Worm (Caenorhabditis elegans) whole organism, L1 larva: Measurements from ENCODE around the gene atfs-1.

Experiments
- C16A3.4 ChIP-seq: fragments of 150-350 bp; optimal IDR thresholded peaks from 2 replicates; lab custom pipeline; 2014; ENCODE audit warnings: missing biosample characterization, missing genetic modification characterization
- aha-1 ChIP-seq: fragments of 150-350 bp; optimal IDR thresholded peaks from 2 replicates; lab custom pipeline; 2014; ENCODE audit warnings: missing biosample characterization, missing genetic modification characterization
- aly-2 ChIP-seq: fragments of 150-350 bp; optimal IDR thresholded peaks from 2 replicates; lab custom pipeline; 2014; ENCODE audit warnings: missing biosample characterization, missing genetic modification characterization
- ceh-8 ChIP-seq: fragments of 200-800 bp; sonication (Bioruptor generic); optimal IDR thresholded peaks from 2 replicates; lab custom pipeline; 2018; ENCODE audit warnings: mild to moderate bottlenecking, missing genetic modification characterization, moderate library complexity, missing compliant biosample characterization
- ceh-82 ChIP-seq, 3 experiments: fragments of 150-350 bp in 1 of 3; sonication (generic microtip) in 2 of 3; optimal IDR thresholded peaks; 2 replicates each; lab custom pipeline; 2014 to 2017; ENCODE audit warnings: missing biosample characterization in 3 of 3, missing genetic modification characterization in 3 of 3
- ces-1 ChIP-seq: fragments of 150-350 bp; optimal IDR thresholded peaks from 2 replicates; lab custom pipeline; 2014; ENCODE audit warnings: missing biosample characterization, missing genetic modification reagents, missing genetic modification characterization
- efl-1 ChIP-seq, 4 experiments: fragments of 150-350 bp; optimal IDR thresholded peaks in 3 of 4; peaks in 1 of 4; 1 replicate in 1 of 4; 2 replicates in 3 of 4; lab custom pipeline; 2014; ENCODE audit warnings: missing biosample characterization in 2 of 4, missing genetic modification characterization in 2 of 4, missing genetic modification reagents in 2 of 4
- elt-2 ChIP-seq: sonication (generic microtip); optimal IDR thresholded peaks from 2 replicates; lab custom pipeline; 2016; ENCODE audit warnings: missing genetic modification characterization, mild to moderate bottlenecking, inconsistent platforms, missing compliant biosample characterization, missing genetic modification reagents
- hlh-4 ChIP-seq: sonication (generic microtip); optimal IDR thresholded peaks from 2 replicates; lab custom pipeline; 2016; ENCODE audit warnings: mild to moderate bottlenecking, missing genetic modification characterization, missing compliant biosample characterization
- isw-1 ChIP-seq: fragments of 200-800 bp; sonication (Bioruptor generic); IDR thresholded peaks from 2 replicates; pipeline ENCODE4 v1.3.6; 2022; ENCODE audit warnings: missing genetic modification characterization, missing compliant biosample characterization
- jun-1 ChIP-seq: fragments of 150-350 bp; optimal IDR thresholded peaks from 2 replicates; lab custom pipeline; 2014; ENCODE audit warnings: missing biosample characterization, missing genetic modification reagents, missing genetic modification characterization
- lin-13 ChIP-seq: fragments of 150-350 bp; optimal IDR thresholded peaks from 2 replicates; lab custom pipeline; 2014; ENCODE audit warnings: missing biosample characterization, missing genetic modification reagents, missing genetic modification characterization
- lin-14 ChIP-seq: fragments of 200-800 bp; sonication (Bioruptor generic); optimal IDR thresholded peaks from 2 replicates; lab custom pipeline; 2018; ENCODE audit warnings: mild to moderate bottlenecking, missing genetic modification characterization, moderate library complexity, missing compliant biosample characterization
- lin-15B ChIP-seq: fragments of 150-350 bp; sonication (generic microtip); optimal IDR thresholded peaks from 3 replicates; lab custom pipeline; 2014; ENCODE audit warnings: missing biosample characterization, missing genetic modification characterization
- lin-35 ChIP-seq, 2 experiments: fragments of 150-350 bp; optimal IDR thresholded peaks; 2 replicates each; lab custom pipeline; 2014; ENCODE audit warnings: missing biosample characterization in 2 of 2, missing genetic modification characterization in 2 of 2, missing genetic modification reagents in 2 of 2
- lin-39 ChIP-seq: fragments of 150-350 bp; optimal IDR thresholded peaks from 2 replicates; lab custom pipeline; 2014; ENCODE audit warnings: missing biosample characterization, missing genetic modification reagents, missing genetic modification characterization
- lsy-2 ChIP-seq, 2 experiments: fragments of 150-350 bp; optimal IDR thresholded peaks; 2 replicates each; lab custom pipeline; 2014; ENCODE audit warnings: missing biosample characterization in 2 of 2, missing genetic modification characterization in 2 of 2
- mef-2 ChIP-seq: fragments of 150-350 bp; optimal IDR thresholded peaks from 2 replicates; lab custom pipeline; 2014; ENCODE audit warnings: missing biosample characterization, missing genetic modification characterization
- mep-1 ChIP-seq: fragments of 150-350 bp; optimal IDR thresholded peaks from 2 replicates; lab custom pipeline; 2014; ENCODE audit warnings: missing biosample characterization, missing genetic modification characterization
- nhr-11 ChIP-seq: fragments of 150-350 bp; optimal IDR thresholded peaks from 2 replicates; lab custom pipeline; 2014; ENCODE audit warnings: missing biosample characterization, missing genetic modification characterization
- nhr-19 ChIP-seq: fragments of 200-800 bp; sonication (Bioruptor generic); conservative IDR thresholded peaks from 2 replicates; pipeline ENCODE4 v1.3.6; 2022; ENCODE audit warnings: missing genetic modification characterization, missing compliant biosample characterization
- nhr-20 ChIP-seq: sonication (generic microtip); optimal IDR thresholded peaks from 2 replicates; lab custom pipeline; 2016; ENCODE audit warnings: mild to moderate bottlenecking, missing genetic modification characterization, missing compliant biosample characterization
- nhr-28 ChIP-seq: fragments of 150-350 bp; optimal IDR thresholded peaks from 2 replicates; lab custom pipeline; 2014; ENCODE audit warnings: missing biosample characterization, missing genetic modification characterization
- nhr-71 ChIP-seq: sonication (generic microtip); optimal IDR thresholded peaks from 2 replicates; lab custom pipeline; 2016; ENCODE audit warnings: mild to moderate bottlenecking, missing genetic modification characterization, moderate library complexity, missing compliant biosample characterization
- nhr-84 ChIP-seq: sonication (generic microtip); optimal IDR thresholded peaks from 2 replicates; lab custom pipeline; 2017; ENCODE audit warnings: missing biosample characterization, missing genetic modification characterization
- nhr-85 ChIP-seq: sonication (generic microtip); peaks from one replicate; lab custom pipeline; 2016; ENCODE audit warnings: missing genetic modification characterization, inconsistent platforms, missing compliant biosample characterization
- pax-3 ChIP-seq: fragments of 200-800 bp; sonication (Bioruptor generic); optimal IDR thresholded peaks from 2 replicates; lab custom pipeline; 2018; ENCODE audit warnings: mild to moderate bottlenecking, missing genetic modification characterization, moderate library complexity, missing compliant biosample characterization
- rnt-1 ChIP-seq: sonication (generic microtip); optimal IDR thresholded peaks from 2 replicates; lab custom pipeline; 2016; ENCODE audit warnings: mild to moderate bottlenecking, missing genetic modification characterization, moderate library complexity, missing compliant biosample characterization
- sox-4 ChIP-seq: sonication (generic microtip); optimal IDR thresholded peaks from 2 replicates; lab custom pipeline; 2016; ENCODE audit warnings: missing genetic modification characterization, missing compliant biosample characterization
- sptf-1 ChIP-seq: fragments of 150-350 bp; optimal IDR thresholded peaks from 2 replicates; lab custom pipeline; 2014; ENCODE audit warnings: missing biosample characterization, missing genetic modification characterization
- sup-37 ChIP-seq: fragments of 200-800 bp; sonication (Bioruptor generic); optimal IDR thresholded peaks from 2 replicates; lab custom pipeline; 2018; ENCODE audit warnings: mild to moderate bottlenecking, missing genetic modification characterization, missing compliant biosample characterization
- swsn-7 ChIP-seq: sonication (generic microtip); optimal IDR thresholded peaks from 2 replicates; lab custom pipeline; 2016; ENCODE audit warnings: missing genetic modification characterization, missing compliant biosample characterization
- unc-62 ChIP-seq: fragments of 150-350 bp; optimal IDR thresholded peaks from 2 replicates; lab custom pipeline; 2014; ENCODE audit warnings: missing biosample characterization, missing genetic modification reagents, missing genetic modification characterization
- unc-86 ChIP-seq: sonication (generic microtip); optimal IDR thresholded peaks from 2 replicates; lab custom pipeline; 2016; ENCODE audit warnings: missing genetic modification characterization, missing compliant biosample characterization
- unc-98 ChIP-seq: fragments of 200-800 bp; sonication (Bioruptor generic); IDR thresholded peaks from 2 replicates; pipeline ENCODE4 v1.3.6; 2022; ENCODE audit warnings: missing genetic modification characterization, missing compliant biosample characterization
- vab-15 ChIP-seq: sonication (generic microtip); optimal IDR thresholded peaks from 2 replicates; lab custom pipeline; 2017; ENCODE audit warnings: missing genotype, mild to moderate bottlenecking, missing genetic modification characterization, missing compliant biosample characterization
- ztf-11 ChIP-seq, 2 experiments: sonication (generic microtip); optimal IDR thresholded peaks; 2 replicates each; lab custom pipeline; 2016 to 2017; ENCODE audit warnings: missing genetic modification characterization in 2 of 2, missing biosample characterization in 1 of 2, missing compliant biosample characterization in 1 of 2
- ztf-4 ChIP-seq: fragments of 150-350 bp; optimal IDR thresholded peaks from 2 replicates; lab custom pipeline; 2014; ENCODE audit warnings: missing biosample characterization, missing genetic modification characterization

Gene atfs-1

ce11 chrV:14166630-14167029 is 26.8 kb upstream of the atfs-1 start, which contains the start of gene cest-1.1:
Gene cest-1.1 (minus strand): TSS chrV:14166730.
- TF ChIP-seq ces-1 (GFP tag; lab: Kevin White, UChicago) (no peak), nhr-85 (tag; lab: Kevin White, UChicago) (no peak), sup-37 (no peak), unc-62 (GFP tag; lab: Kevin White, UChicago) (no peak), ztf-4 (tag; lab: Kevin White, UChicago) (no peak), ceh-8 (GFP tag; lab: Kevin White, UChicago) (no peak), nhr-11 (no peak), hlh-4 (tag; lab: Kevin White, UChicago) (no peak)

- TF ChIP-seq jun-1: no peak
- TF ChIP-seq, all 84 proteins: peak for 0
These were observed 25.8 kb upstream of the atfs-1 start, which contains the start of gene ocam-1 for ce11 chrV:14167629-14168028. Gene ocam-1 (minus strand): TSS chrV:14167729.

- TF ChIP-seq sptf-1 (tag; lab: Kevin White, UChicago) (no peak), nhr-20 (tag; lab: Kevin White, UChicago) (no peak), lin-39 (tag; lab: Kevin White, UChicago) (no peak), nhr-71 (no peak), ztf-11 (tag; optimal IDR thresholded peaks at IDR 0.05; lab: Kevin White, UChicago) (no peak), lin-15B (tag; lab: Kevin White, UChicago) (no peak), vab-15 (no peak), swsn-7 (no peak), elt-2 (tag; lab: Kevin White, UChicago) (no peak), lin-13 (GFP tag; lab: Kevin White, UChicago) (no peak), C16A3.4 (tag; lab: Kevin White, UChicago) (no peak), rnt-1 (tag; lab: Kevin White, UChicago) (no peak), nhr-19 (GFP tag; lab: Robert Waterston, UW) (no peak), ceh-82 (tag; optimal IDR thresholded peaks at IDR 0.05; lab: Kevin White, UChicago) (no peak), ceh-8 (GFP tag; lab: Kevin White, UChicago) (no peak), isw-1 (GFP tag; lab: Robert Waterston, UW) (no peak), unc-98 (GFP tag; lab: Robert Waterston, UW) (no peak)
- TF ChIP-seq, all 84 proteins: peak for 0
These were observed 22.2 kb upstream of the atfs-1 start, which contains the start of gene cest-2.1 for ce11 chrV:14171284-14171683. Gene cest-2.1 (minus strand): TSS chrV:14171481.

- TF ChIP-seq lin-14 (no peak), nhr-84 (no peak), efl-1 (optimal IDR thresholded peaks at IDR 0.05; lab: Kevin White, UChicago) (no peak), efl-1 (GFP tag; optimal IDR thresholded peaks at IDR 0.05 in 1 of 2; lab: Kevin White, UChicago) (no peak), elt-2 (tag; lab: Kevin White, UChicago) (peak; percentile 21)
These were observed 18.2 kb upstream of the atfs-1 start, which contains the start of gene cest-2.2 for ce11 chrV:14175216-14175615. Gene cest-2.2 (minus strand): TSS chrV:14175355.

ce11 chrV:14176572-14176971 is 16.9 kb upstream of the atfs-1 start:
- TF ChIP-seq mef-2 (tag; lab: Kevin White, UChicago) (no peak), nhr-11 (no peak), sox-4 (tag; lab: Kevin White, UChicago) (no peak), unc-98 (GFP tag; lab: Robert Waterston, UW) (no peak), aha-1 (tag; lab: Kevin White, UChicago) (no peak), mep-1 (tag; lab: Kevin White, UChicago) (no peak)

ce11 chrV:14177657-14178129 is 15.8 kb upstream of the atfs-1 start, which contains the start of gene ceh-74:
Gene ceh-74 (plus strand): TSS chrV:14178079.
- TF ChIP-seq swsn-7 (peak; percentile 12), lin-35 (GFP tag; optimal IDR thresholded peaks at IDR 0.05; lab: Kevin White, UChicago) (peak in 1 of 2 experiments; percentile 31), efl-1 (optimal IDR thresholded peaks at IDR 0.05; lab: Kevin White, UChicago) (peak; percentile 36 to 44), efl-1 (GFP tag; optimal IDR thresholded peaks at IDR 0.05 in 1 of 2; lab: Kevin White, UChicago) (no peak), pax-3 (tag; lab: Kevin White, UChicago) (no peak), mep-1 (tag; lab: Kevin White, UChicago) (peak; percentile 42), lsy-2 (tag; optimal IDR thresholded peaks at IDR 0.05; lab: Kevin White, UChicago) (no peak), nhr-28 (no peak), aly-2 (no peak), lin-14 (peak; percentile 61), nhr-85 (tag; lab: Kevin White, UChicago) (peak; percentile 28), unc-86 (tag; lab: Kevin White, UChicago) (peak; percentile 16)
